Worm (Caenorhabditis elegans): ENCODE data around the gene nra-3.

The nra-3 gene

DNA sequence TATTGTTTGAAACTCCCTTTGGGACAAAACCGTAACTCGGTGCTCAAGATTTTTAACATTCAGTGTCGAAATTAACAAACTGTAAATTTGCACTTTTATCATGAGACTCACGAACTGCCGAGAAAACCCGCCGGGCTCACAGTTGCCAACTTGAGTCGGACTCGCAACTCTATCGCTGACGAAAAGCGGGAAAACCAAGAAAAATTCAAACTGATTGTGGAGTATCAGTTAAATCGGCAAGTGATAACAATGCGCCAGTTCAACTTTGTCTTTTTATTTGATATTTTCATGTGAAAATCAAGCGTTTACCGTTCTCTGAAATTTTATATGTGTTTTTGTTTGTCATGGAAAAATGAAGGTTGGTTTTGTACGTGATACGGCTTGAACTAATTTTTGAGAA lies 48.7 kb downstream of the nra-3 start:
- TF ChIP-seq drap-1 (GFP tag; optimal IDR thresholded peaks at IDR 0.05) (no peak), elt-1 (tag; optimal IDR thresholded peaks at IDR 0.05; ENCODE audit: borderline replicate concordance, insufficient read depth) (no peak), unc-39 (tag; optimal IDR thresholded peaks at IDR 0.05) (no peak), zip-8 (tag; optimal IDR thresholded peaks at IDR 0.05) (no peak), unc-62 (GFP tag; optimal IDR thresholded peaks at IDR 0.05) (no peak), hlh-1 (tag; optimal IDR thresholded peaks at IDR 0.05) (no peak), ham-2 (GFP tag; optimal IDR thresholded peaks at IDR 0.05) (no peak), sem-2 (GFP tag; optimal IDR thresholded peaks at IDR 0.05) (no peak), mls-2 (tag; optimal IDR thresholded peaks at IDR 0.05) (no peak), mep-1 (tag; optimal IDR thresholded peaks at IDR 0.05) (no peak), pha-4 (tag; optimal IDR thresholded peaks at IDR 0.05) (no peak), ceh-43 (GFP tag; optimal IDR thresholded peaks at IDR 0.05) (no peak), elt-3 (tag; optimal IDR thresholded peaks at IDR 0.05) (no peak)

DNA sequence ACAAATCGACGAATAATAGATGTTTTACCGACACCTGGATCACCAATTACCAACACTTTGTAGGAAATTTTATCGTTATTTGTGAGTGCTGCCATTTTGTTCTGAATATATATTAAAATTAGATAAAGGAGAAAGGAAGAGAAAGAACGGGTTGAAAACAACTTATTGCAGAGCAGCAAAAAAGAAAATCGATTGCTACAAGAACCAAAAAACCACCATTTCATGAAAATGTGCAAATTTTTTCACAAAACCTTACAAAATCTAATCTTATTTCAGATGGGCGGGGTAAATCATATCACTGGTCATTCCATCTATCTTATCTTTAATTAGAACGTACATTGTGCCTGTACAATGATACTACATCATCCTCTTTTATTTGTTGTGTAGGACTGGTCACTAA lies 49.1 kb downstream of the nra-3 start, which contains the start of gene glo-1:
Gene glo-1, minus strand, starts transcription at position 101 of the 400 bp plus-strand sequence.
- TF ChIP-seq ham-2 (GFP tag; optimal IDR thresholded peaks at IDR 0.05) = no peak
- no peak for TF ChIP-seq sem-2 (GFP tag; optimal IDR thresholded peaks at IDR 0.05)
- TF ChIP-seq pha-4 (tag; optimal IDR thresholded peaks at IDR 0.05) = no peak
- TF ChIP-seq ceh-39 (tag; optimal IDR thresholded peaks at IDR 0.05) = no peak
- TF ChIP-seq drap-1 (GFP tag; optimal IDR thresholded peaks at IDR 0.05) = no peak
- no peak for TF ChIP-seq blmp-1 (tag; optimal IDR thresholded peaks at IDR 0.05)
- no peak for TF ChIP-seq mep-1 (tag; optimal IDR thresholded peaks at IDR 0.05)
- TF ChIP-seq lsy-2 (tag; optimal IDR thresholded peaks at IDR 0.05) = no peak
- no peak for TF ChIP-seq nhr-28 (tag; optimal IDR thresholded peaks at IDR 0.05)
- no peak for TF ChIP-seq ceh-83 (GFP tag; optimal IDR thresholded peaks at IDR 0.05)
- TF ChIP-seq snpc-4 (tag; optimal IDR thresholded peaks at IDR 0.05) = no peak
- no peak for TF ChIP-seq tbx-8 (GFP tag; optimal IDR thresholded peaks at IDR 0.05)
- no peak for TF ChIP-seq elt-3 (tag; optimal IDR thresholded peaks at IDR 0.05)
- TF ChIP-seq unc-62 (GFP tag; optimal IDR thresholded peaks at IDR 0.05) = no peak

DNA sequence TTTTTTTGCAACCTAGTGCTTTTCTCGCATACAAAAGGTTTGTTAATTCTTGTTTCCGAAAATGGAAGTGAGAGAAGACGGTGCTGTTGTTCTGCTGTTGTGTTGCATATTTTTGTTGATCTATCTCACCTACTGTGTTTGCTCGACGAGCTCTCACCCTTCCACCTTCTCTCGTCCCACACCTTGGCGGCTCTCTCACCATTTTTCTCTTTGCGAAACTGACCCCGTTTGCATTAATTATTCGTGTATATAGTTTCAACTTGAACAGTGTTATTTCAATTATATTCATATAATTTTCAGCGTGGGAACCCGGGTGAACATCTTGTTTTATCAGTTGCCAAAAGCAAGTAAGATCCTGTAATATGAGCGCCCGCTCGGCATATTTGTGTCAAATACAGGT lies 54.1 kb downstream of the nra-3 start, which contains the start of gene R07B1.9:
Gene R07B1.9, plus strand, starts transcription at position 301 of the 400 bp plus-strand sequence.
- TF ChIP-seq ceh-43 (GFP tag; optimal IDR thresholded peaks at IDR 0.05) = no peak
- TF ChIP-seq lin-32 (GFP tag; optimal IDR thresholded peaks at IDR 0.05) = no peak
- TF ChIP-seq unc-39 (tag; optimal IDR thresholded peaks at IDR 0.05) = no peak
- TF ChIP-seq M03D4.4 (tag; optimal IDR thresholded peaks at IDR 0.05) = no peak
- TF ChIP-seq ces-1 (GFP tag; optimal IDR thresholded peaks at IDR 0.05) = no peak
- TF ChIP-seq ham-2 (GFP tag; optimal IDR thresholded peaks at IDR 0.05) = no peak
- TF ChIP-seq unc-120 (tag; optimal IDR thresholded peaks at IDR 0.05; ENCODE audit: poor library complexity, severe bottlenecking) = no peak
- TF ChIP-seq elt-3 (tag; optimal IDR thresholded peaks at IDR 0.05) = no peak
- TF ChIP-seq zip-8 (tag; optimal IDR thresholded peaks at IDR 0.05) = no peak

Measured in whole organism, mixed stage, embryonic.